Fruit fly (Drosophila melanogaster) whole organism, embryonic: Measurements from ENCODE around the gene firl.

ENCODE experiments used
- Bteb2 ChIP-seq: fragments of 200-800 bp; sonication (Bioruptor generic); optimal IDR thresholded peaks from 2 replicates; lab custom pipeline; 2016; ENCODE audit warnings: missing biosample characterization, missing genetic modification characterization
- C15 ChIP-seq: fragments of 200-800 bp; sonication (Bioruptor generic); IDR thresholded peaks from 3 replicates; pipeline ENCODE4 v1.3.6; 2022; ENCODE audit warnings: missing biosample characterization, missing genetic modification characterization
- CG10274 ChIP-seq: fragments of 200-800 bp; sonication (Bioruptor generic); optimal IDR thresholded peaks from 3 replicates; lab custom pipeline; 2017; ENCODE audit warnings: missing biosample characterization, mild to moderate bottlenecking, missing genetic modification characterization
- CG10979 ChIP-seq: fragments of 200-800 bp; sonication (Bioruptor generic); optimal IDR thresholded peaks from 2 replicates; lab custom pipeline; 2018; ENCODE audit warnings: missing biosample characterization, mild to moderate bottlenecking, missing genetic modification characterization, moderate library complexity
- CG13287 ChIP-seq: fragments of 200-800 bp; sonication (Bioruptor generic); IDR thresholded peaks from 2 replicates; pipeline ENCODE4 v1.3.6; 2022; ENCODE audit warnings: missing biosample characterization, missing genetic modification characterization; ENCODE audit not compliant: partially characterized antibody
- CG18011 ChIP-seq: fragments of 200-800 bp; sonication (Bioruptor generic); optimal IDR thresholded peaks from 2 replicates; lab custom pipeline; 2017; ENCODE audit warnings: missing biosample characterization, missing genetic modification characterization, mild to moderate bottlenecking, moderate library complexity, missing genotype
- CG18262 ChIP-seq: fragments of 200-800 bp; optimal IDR thresholded peaks from 3 replicates; lab custom pipeline; 2019; ENCODE audit warnings: missing biosample characterization, mild to moderate bottlenecking, missing genetic modification characterization, moderate library complexity
- CG2199 ChIP-seq: fragments of 200-800 bp; sonication (Bioruptor generic); IDR thresholded peaks from 3 replicates; pipeline ENCODE4 v1.3.6; 2022; ENCODE audit warnings: missing biosample characterization, missing genetic modification characterization
- CG2202 ChIP-seq: fragments of 200-800 bp; sonication (Bioruptor generic); optimal IDR thresholded peaks from 2 replicates; lab custom pipeline; 2018; ENCODE audit warnings: missing biosample characterization, mild to moderate bottlenecking, missing genetic modification characterization
- CG2712 ChIP-seq: fragments of 200-800 bp; optimal IDR thresholded peaks from 3 replicates; lab custom pipeline; 2019; ENCODE audit warnings: missing biosample characterization, mild to moderate bottlenecking, missing genetic modification characterization, moderate library complexity
- CG34376 ChIP-seq: fragments of 200-800 bp; sonication (Bioruptor generic); optimal IDR thresholded peaks from 2 replicates; lab custom pipeline; 2018; ENCODE audit warnings: missing biosample characterization, mild to moderate bottlenecking, missing genetic modification characterization
- CG4820 ChIP-seq: fragments of 200-800 bp; sonication (Bioruptor generic); optimal IDR thresholded peaks from 3 replicates; lab custom pipeline; 2016; ENCODE audit warnings: missing biosample characterization, missing genetic modification characterization
- CG7839 ChIP-seq: fragments of 200-800 bp; sonication (Bioruptor generic); optimal IDR thresholded peaks from 3 replicates; lab custom pipeline; 2018; ENCODE audit warnings: missing biosample characterization, mild to moderate bottlenecking, missing genetic modification characterization, moderate library complexity
- CG7928 ChIP-seq: fragments of 200-800 bp; sonication (Bioruptor generic); optimal IDR thresholded peaks from 2 replicates; lab custom pipeline; 2017; ENCODE audit warnings: missing biosample characterization, mild to moderate bottlenecking, missing genetic modification characterization
- CG8478 ChIP-seq: fragments of >200 bp; optimal IDR thresholded peaks from 2 replicates; lab custom pipeline; 2018
- CG9727 ChIP-seq: fragments of 200-800 bp; sonication (Bioruptor generic); optimal IDR thresholded peaks from 3 replicates; lab custom pipeline; 2017; ENCODE audit warnings: missing biosample characterization, mild to moderate bottlenecking, missing genetic modification characterization
- CHES-1-like ChIP-seq: fragments of 200-800 bp; sonication (Bioruptor generic); optimal IDR thresholded peaks from 2 replicates; lab custom pipeline; 2016; ENCODE audit warnings: missing biosample characterization, missing genetic modification characterization
- CTCF ChIP-seq: fragments of 200-800 bp; sonication (Bioruptor generic); optimal IDR thresholded peaks from 2 replicates; lab custom pipeline; 2017; ENCODE audit warnings: missing biosample characterization, mild to moderate bottlenecking, missing genetic modification characterization, moderate library complexity
- Dip2 ChIP-seq: fragments of 200-800 bp; sonication (Bioruptor generic); IDR thresholded peaks from 2 replicates; pipeline ENCODE4 v1.3.6; 2022; ENCODE audit warnings: missing biosample characterization, missing genetic modification characterization
- Doc2 ChIP-seq: fragments of 200-800 bp; sonication (Bioruptor generic); IDR thresholded peaks from 2 replicates; pipeline ENCODE4 v1.3.6; 2022; ENCODE audit warnings: missing biosample characterization, missing genetic modification characterization
- Ets65A ChIP-seq: fragments of 200-800 bp; sonication (Bioruptor generic); peaks from one replicate; lab custom pipeline; 2016; ENCODE audit warnings: missing biosample characterization, missing genetic modification characterization
- Hr39 ChIP-seq: fragments of >200 bp; optimal IDR thresholded peaks from 2 replicates; lab custom pipeline; 2017
- Med ChIP-seq: fragments of 200-800 bp; sonication (Bioruptor generic); peaks from one replicate; lab custom pipeline; 2016; ENCODE audit warnings: missing biosample characterization, missing genetic modification characterization, mild to moderate bottlenecking, inconsistent platforms, moderate library complexity
- Mrtf ChIP-seq: fragments of 200-800 bp; sonication (Bioruptor generic); IDR thresholded peaks from 3 replicates; pipeline ENCODE4 v1.3.6; 2022; ENCODE audit warnings: missing biosample characterization, missing genetic modification characterization
- Ptx1 ChIP-seq: fragments of 200-800 bp; sonication (Bioruptor generic); IDR thresholded peaks from 2 replicates; pipeline ENCODE4 v1.3.6; 2022; ENCODE audit warnings: missing biosample characterization, missing genetic modification characterization
- bigmax ChIP-seq: fragments of 200-800 bp; sonication (Bioruptor generic); optimal IDR thresholded peaks from 2 replicates; lab custom pipeline; 2018; ENCODE audit warnings: missing biosample characterization, mild to moderate bottlenecking, missing genetic modification characterization
- chinmo ChIP-seq: fragments of 200-800 bp; sonication (Bioruptor generic); IDR thresholded peaks from 4 replicates; pipeline ENCODE4 v1.3.6; 2022; ENCODE audit warnings: missing biosample characterization, missing genetic modification characterization; ENCODE audit not compliant: partially characterized antibody
- crol ChIP-seq: fragments of 200-800 bp; sonication (Bioruptor generic); IDR thresholded peaks from 2 replicates; pipeline ENCODE4 v1.3.6; 2022; ENCODE audit warnings: missing biosample characterization, missing genetic modification characterization
- crp ChIP-seq, 2 experiments: fragments of 200-800 bp; sonication (Bioruptor generic); optimal IDR thresholded peaks; 2 replicates in 1 of 2; 3 replicates in 1 of 2; lab custom pipeline; 2017; ENCODE audit warnings: missing biosample characterization in 2 of 2, missing genetic modification characterization in 2 of 2, mild to moderate bottlenecking in 1 of 2, moderate library complexity in 1 of 2
- disco-r ChIP-seq: fragments of 200-800 bp; sonication (Bioruptor generic); optimal IDR thresholded peaks from 2 replicates; lab custom pipeline; 2016; ENCODE audit warnings: missing biosample characterization, missing genetic modification characterization
- fd96Cb ChIP-seq: fragments of 200-800 bp; sonication (Bioruptor generic); optimal IDR thresholded peaks from 2 replicates; lab custom pipeline; 2018; ENCODE audit warnings: missing biosample characterization, mild to moderate bottlenecking, missing genetic modification characterization, moderate library complexity
- lmd ChIP-seq: fragments of 200-800 bp; sonication (Bioruptor generic); IDR thresholded peaks from 2 replicates; pipeline ENCODE4 v1.3.6; 2022; ENCODE audit warnings: missing biosample characterization, missing genetic modification characterization
- pfk ChIP-seq: fragments of 200-800 bp; sonication (Bioruptor generic); optimal IDR thresholded peaks from 2 replicates; lab custom pipeline; 2018; ENCODE audit warnings: missing biosample characterization, mild to moderate bottlenecking, missing genetic modification characterization, moderate library complexity
- prd ChIP-seq, 3 experiments: fragments of >200 bp in 2 of 3; fragments of 200-800 bp in 1 of 3; sonication (Bioruptor generic) in 1 of 3; optimal IDR thresholded peaks in 2 of 3; IDR thresholded peaks in 1 of 3; 2 replicates in 2 of 3; 3 replicates in 1 of 3; pipeline versions ENCODE4 v1.3.6 to Lab custom; 2017 to 2022; ENCODE audit warnings: missing biosample characterization in 1 of 3, missing genetic modification characterization in 1 of 3
- sens ChIP-seq: fragments of 200-800 bp; sonication (Bioruptor generic); peaks from one replicate; lab custom pipeline; 2016; ENCODE audit warnings: missing biosample characterization, missing genetic modification characterization
- sens-2 ChIP-seq: fragments of 200-800 bp; sonication (Bioruptor generic); IDR thresholded peaks from 2 replicates; pipeline ENCODE4 v1.3.6; 2022; ENCODE audit warnings: missing biosample characterization, missing genetic modification characterization
- sug ChIP-seq: fragments of 200-800 bp; optimal IDR thresholded peaks from 2 replicates; lab custom pipeline; 2019; ENCODE audit warnings: missing biosample characterization, mild to moderate bottlenecking, missing genetic modification characterization, moderate library complexity
- tll ChIP-seq, 2 experiments: fragments of 200-800 bp in 1 of 2; fragments of >200 bp in 1 of 2; sonication (Bioruptor generic) in 1 of 2; optimal IDR thresholded peaks; 2 replicates each; lab custom pipeline; 2017 to 2019; ENCODE audit warnings: missing biosample characterization in 2 of 2, missing genetic modification characterization in 2 of 2, mild to moderate bottlenecking in 1 of 2, moderate library complexity in 1 of 2
- z ChIP-seq: fragments of 200-800 bp; sonication (Bioruptor generic); IDR thresholded peaks from 3 replicates; pipeline ENCODE4 v1.3.6; 2022; ENCODE audit warnings: missing biosample characterization, missing genetic modification characterization

The firl gene

DNA sequence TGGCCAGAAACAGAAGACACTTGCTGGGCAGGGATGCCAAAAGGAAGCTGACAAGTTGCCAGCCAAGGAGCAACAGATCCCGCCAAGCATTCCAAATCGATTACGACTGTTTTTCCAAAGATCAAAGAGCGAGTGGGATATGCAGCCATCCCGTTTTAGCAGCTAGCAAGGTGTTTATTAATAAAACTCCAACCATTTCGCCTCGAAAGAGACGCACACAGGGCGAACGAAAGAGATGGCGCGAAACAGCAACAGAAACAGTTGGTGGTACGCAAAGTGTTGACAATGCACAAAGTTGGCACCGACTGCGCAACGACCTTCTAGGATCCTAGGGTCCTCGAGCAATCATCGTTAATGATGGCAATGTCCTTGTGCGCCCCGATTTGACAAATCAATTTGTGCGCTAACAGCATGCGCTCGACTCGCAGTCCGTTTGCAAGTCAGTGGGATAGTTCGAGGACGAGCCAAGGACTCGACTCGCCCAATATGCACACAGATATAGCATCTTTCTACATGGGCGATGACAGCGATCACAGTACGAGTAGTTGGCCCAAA, 13.3 kb upstream of the firl start (continued):
- TF ChIP-seq disco-r (GFP tag; lab: Kevin White, UChicago): no peak
- TF ChIP-seq bigmax (GFP tag; lab: Kevin White, UChicago): no peak
- no peak for TF ChIP-seq CHES-1-like (GFP tag; lab: Kevin White, UChicago)
- TF ChIP-seq CG8478 (lab: Kevin White, UChicago): peak; percentile 71
- no peak for TF ChIP-seq sens (GFP tag; lab: Kevin White, UChicago)
- TF ChIP-seq CG9727 (GFP tag; lab: Kevin White, UChicago): no peak
- peak in 1 of 2 experiments; percentile 70 for TF ChIP-seq tll (GFP tag; optimal IDR thresholded peaks at IDR 0.05; lab: Kevin White, UChicago)
- TF ChIP-seq, all 482 proteins: peak for 13

DNA sequence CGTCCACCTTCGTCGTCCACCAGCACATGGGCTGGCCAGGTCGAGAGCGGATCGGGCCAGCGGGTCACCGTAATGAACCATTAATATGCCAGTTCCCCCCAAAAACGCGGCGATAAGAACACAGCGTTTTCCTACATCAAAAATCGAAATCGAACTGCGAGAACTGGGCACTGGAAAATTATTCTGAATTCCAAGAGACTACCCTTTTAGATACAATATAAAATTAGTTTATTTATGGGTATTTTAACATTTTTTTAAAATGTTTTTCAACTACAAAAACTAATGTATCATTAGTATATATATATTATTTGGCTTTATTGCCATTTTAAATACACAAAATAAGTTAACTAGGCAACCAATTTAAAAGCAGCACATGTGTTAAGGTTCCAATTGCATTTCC, 12.1 kb upstream of the firl start:
- no peak for TF ChIP-seq C15 (GFP tag; lab: Robert Waterston, UW)
- peak; percentile 56 for TF ChIP-seq sens (GFP tag; lab: Kevin White, UChicago)
- no peak for TF ChIP-seq CG34376 (GFP tag; lab: Kevin White, UChicago)
- peak; percentile 4 for TF ChIP-seq CG2712
- no peak for TF ChIP-seq Mrtf (GFP tag; lab: Robert Waterston, UW)
- TF ChIP-seq Bteb2 (GFP tag; lab: Kevin White, UChicago): no peak
- peak; percentile 33 for TF ChIP-seq CG18262 (tag; lab: Kevin White, UChicago)
- TF ChIP-seq sug (tag; lab: Kevin White, UChicago): no peak
- TF ChIP-seq Ptx1 (GFP tag; lab: Robert Waterston, UW): peak; percentile 45
- TF ChIP-seq CG18011: no peak
- no peak for TF ChIP-seq CG4820
- peak; percentile 25; the same call in 1 of the 2 replicates for TF ChIP-seq lmd (GFP tag; lab: Robert Waterston, UW)
- no peak for TF ChIP-seq sens-2 (GFP tag; lab: Robert Waterston, UW)
- TF ChIP-seq Ets65A (GFP tag; lab: Kevin White, UChicago): peak; percentile 93
- TF ChIP-seq CG10979 (tag; lab: Kevin White, UChicago): no peak
- TF ChIP-seq CG13287 (GFP tag; lab: Robert Waterston, UW): no peak
- TF ChIP-seq z: no peak
- TF ChIP-seq Doc2 (GFP tag; lab: Robert Waterston, UW): no peak

DNA sequence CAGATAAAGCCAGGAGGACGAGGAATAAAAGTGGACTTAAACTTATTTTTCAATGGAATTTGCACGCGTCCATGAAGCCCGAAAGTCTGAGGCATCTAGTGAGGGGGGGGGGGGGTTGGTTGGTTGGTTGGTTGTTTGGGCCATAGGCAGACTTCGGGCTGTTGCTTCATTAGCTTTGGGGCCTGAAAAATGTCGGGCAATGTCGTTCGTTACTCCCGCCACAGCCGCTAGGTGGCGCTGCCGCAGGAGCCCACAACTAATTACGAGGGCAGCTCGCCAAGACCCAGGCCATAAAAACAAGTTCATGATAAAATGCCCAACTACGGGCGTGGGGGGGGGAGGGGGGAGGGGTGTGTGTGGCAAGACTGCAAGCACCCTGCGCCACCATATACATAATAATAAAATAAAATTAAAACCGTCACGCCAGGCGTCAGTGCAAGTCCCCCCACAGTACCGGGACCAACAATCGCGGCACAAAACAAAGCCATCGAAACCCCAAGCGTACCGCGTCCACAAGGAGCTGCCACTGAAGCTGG, 11.6 kb upstream of the firl start:
- TF ChIP-seq pfk (GFP tag; lab: Kevin White, UChicago) (no peak), CG7839 (tag; lab: Kevin White, UChicago) (no peak), chinmo (GFP tag; lab: Robert Waterston, UW) (0 out of 4 replicates have a peak, but pooled peaks have one; percentile 9), CG10274 (no peak), fd96Cb (tag; lab: Kevin White, UChicago) (no peak), crp (GFP tag; optimal IDR thresholded peaks at IDR 0.05; lab: Kevin White, UChicago) (no peak), prd (optimal IDR thresholded peaks at IDR 0.05; lab: Kevin White, UChicago) (no peak), prd (GFP tag; IDR thresholded peaks at IDR 0.05; lab: Robert Waterston, UW) (peak; percentile 30; the same call in 1 of the 3 replicates), Ptx1 (GFP tag; lab: Robert Waterston, UW) (no peak), Hr39 (peak; percentile 60), CG7928 (GFP tag; lab: Kevin White, UChicago) (no peak), CTCF (GFP tag; lab: Kevin White, UChicago) (peak; percentile 82), Dip2 (GFP tag; lab: Robert Waterston, UW) (no peak), CG2202 (no peak), Mrtf (GFP tag; lab: Robert Waterston, UW) (0 out of 3 replicates have a peak, but pooled peaks have one; percentile 33), Med (GFP tag; lab: Kevin White, UChicago) (peak; percentile 26), crol (peak; percentile 58), CG2199 (GFP tag; lab: Robert Waterston, UW) (0 out of 3 replicates have a peak, but pooled peaks have one; percentile 22)
